Fruit fly (Drosophila melanogaster): ENCODE measurements around the gene mei-217.

mei-217 gene

DNA sequence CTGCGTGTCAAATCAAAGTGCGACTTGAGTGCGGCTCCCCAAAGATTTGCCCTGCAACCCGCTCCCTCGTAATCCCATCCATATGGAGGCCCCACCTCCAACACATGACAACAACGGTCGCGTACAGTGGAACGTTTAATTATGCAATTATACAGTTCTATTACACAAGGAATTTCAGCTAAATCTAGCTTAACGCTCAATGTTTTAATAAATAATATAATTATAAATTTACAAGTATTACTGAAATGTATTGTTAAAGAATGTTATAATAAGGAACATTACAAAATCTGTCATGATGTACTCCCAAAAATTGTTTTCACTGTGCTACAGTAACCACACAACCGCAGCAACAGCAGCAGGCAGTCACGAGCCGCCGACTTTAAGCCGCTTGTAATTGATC, 31.3 kb upstream of the mei-217 start (continued):
- TF ChIP-seq CG1647 (GFP tag; optimal IDR thresholded peaks at IDR 0.05) (no peak), CG4854 (GFP tag; optimal IDR thresholded peaks at IDR 0.05) (no peak), CG1792 (GFP tag; optimal IDR thresholded peaks at IDR 0.05) (no peak), CG14014 (GFP tag; IDR thresholded peaks at IDR 0.05) (no peak), h (optimal IDR thresholded peaks at IDR 0.05) (no peak), Mes4 (GFP tag; optimal IDR thresholded peaks at IDR 0.05) (no peak), CG9727 (GFP tag; optimal IDR thresholded peaks at IDR 0.05) (no peak), stc (GFP tag; IDR thresholded peaks at IDR 0.05) (peak; percentile 54; the same call in 1 of the 2 replicates), bbx (GFP tag; IDR thresholded peaks at IDR 0.05; ENCODE audit: partially characterized antibody) (no peak), vfl (GFP tag; optimal IDR thresholded peaks at IDR 0.05) (no peak), CG12659 (GFP tag; optimal IDR thresholded peaks at IDR 0.05) (no peak), gro (GFP tag; optimal IDR thresholded peaks at IDR 0.05) (no peak), crp (GFP tag; optimal IDR thresholded peaks at IDR 0.05) (no peak), CG4617 (GFP tag; optimal IDR thresholded peaks at IDR 0.05; ENCODE audit: borderline replicate concordance) (no peak), zfh1 (GFP tag; IDR thresholded peaks at IDR 0.05) (peak; percentile 54; the same call in 1 of the 3 replicates), CG10462 (GFP tag; optimal IDR thresholded peaks at IDR 0.05) (no peak), kay (GFP tag; optimal IDR thresholded peaks at IDR 0.05) (no peak), TFAM (GFP tag; optimal IDR thresholded peaks at IDR 0.05) (no peak), Fer1 (GFP tag; optimal IDR thresholded peaks at IDR 0.05) (no peak), fd64A (GFP tag; optimal IDR thresholded peaks at IDR 0.05) (no peak), CG17361 (GFP tag; IDR thresholded peaks at IDR 0.05) (0 out of 3 replicates have a peak, but pooled peaks have one; percentile 45), az2 (GFP tag; optimal IDR thresholded peaks at IDR 0.05) (no peak), CG7745 (tag; optimal IDR thresholded peaks at IDR 0.05) (no peak), scrt (GFP tag; optimal IDR thresholded peaks at IDR 0.05) (no peak), Dip3 (GFP tag; optimal IDR thresholded peaks at IDR 0.05) (no peak), jumu (GFP tag; optimal IDR thresholded peaks at IDR 0.05) (no peak), CG12744 (GFP tag; optimal IDR thresholded peaks at IDR 0.05) (no peak), E2f1 (GFP tag; IDR thresholded peaks at IDR 0.05) (0 out of 2 replicates have a peak, but pooled peaks have one; percentile 14), mam (GFP tag; optimal IDR thresholded peaks at IDR 0.05) (no peak), schlank (tag; optimal IDR thresholded peaks at IDR 0.05) (no peak), disco-r (GFP tag; optimal IDR thresholded peaks at IDR 0.05) (no peak), esg (GFP tag; conservative IDR thresholded peaks at IDR 0.05) (no peak), CG2129 (GFP tag; IDR thresholded peaks at IDR 0.05; ENCODE audit: partially characterized antibody) (no peak), ap (GFP tag; IDR thresholded peaks at IDR 0.05) (no peak), CG17568 (GFP tag; optimal IDR thresholded peaks at IDR 0.05) (no peak), CG6854 (GFP tag; optimal IDR thresholded peaks at IDR 0.05) (no peak), Hr3 (GFP tag; optimal IDR thresholded peaks at IDR 0.05) (no peak), Ets97D (GFP tag; optimal IDR thresholded peaks at IDR 0.05) (no peak), Hr78 (GFP tag; optimal IDR thresholded peaks at IDR 0.05) (peak in 1 of 2 experiments; percentile 5), tio (GFP tag; optimal IDR thresholded peaks at IDR 0.05) (no peak), CG10209 (GFP tag; optimal IDR thresholded peaks at IDR 0.05) (no peak), Oli (tag; optimal IDR thresholded peaks at IDR 0.05) (no peak), CG15514 (GFP tag; optimal IDR thresholded peaks at IDR 0.05) (no peak), insv (GFP tag; optimal IDR thresholded peaks at IDR 0.05) (no peak), sim (GFP tag; IDR thresholded peaks at IDR 0.05) (no peak), dmrt11E (tag; optimal IDR thresholded peaks at IDR 0.05) (peak; percentile 31), da (GFP tag; optimal IDR thresholded peaks at IDR 0.05) (no peak), Med (GFP tag) (no peak), CG31441 (GFP tag; IDR thresholded peaks at IDR 0.05) (peak; percentile 40; the same call in 1 of the 2 replicates), CG30403 (GFP tag; optimal IDR thresholded peaks at IDR 0.05) (no peak), Lim3 (GFP tag; IDR thresholded peaks at IDR 0.05) (no peak), CHES-1-like (GFP tag; optimal IDR thresholded peaks at IDR 0.05) (no peak)
